Fruit fly (Drosophila melanogaster) whole organism, embryonic: Measurements from ENCODE around the gene Sec63.
A peak's percentile ranks its signal among the peaks of the same experiment; 100 is the strongest.

ENCODE experiments used
- Aef1 ChIP-seq: fragments of 200-800 bp; sonication (Bioruptor generic); IDR thresholded peaks from 3 replicates; pipeline ENCODE4 v1.3.6; 2022; ENCODE audit warnings: missing biosample characterization, missing genetic modification characterization
- BEAF-32 ChIP-seq: fragments of 200-800 bp; sonication (Bioruptor generic); optimal IDR thresholded peaks from 3 replicates; lab custom pipeline; 2017; ENCODE audit warnings: missing biosample characterization, missing genetic modification characterization, mild to moderate bottlenecking, moderate library complexity, missing genetic modification reagents
- CG11093 ChIP-seq: fragments of 200-800 bp; sonication (Bioruptor generic); IDR thresholded peaks from 3 replicates; pipeline ENCODE4 v1.3.6; 2022; ENCODE audit warnings: missing biosample characterization, missing genetic modification characterization
- CG11723 ChIP-seq: fragments of 200-800 bp; sonication (Bioruptor generic); optimal IDR thresholded peaks from 2 replicates; lab custom pipeline; 2017; ENCODE audit warnings: missing biosample characterization, mild to moderate bottlenecking, missing genetic modification characterization
- CG13287 ChIP-seq: fragments of 200-800 bp; sonication (Bioruptor generic); IDR thresholded peaks from 2 replicates; pipeline ENCODE4 v1.3.6; 2022; ENCODE audit warnings: missing biosample characterization, missing genetic modification characterization; ENCODE audit not compliant: partially characterized antibody
- CG15073 ChIP-seq: fragments of 200-800 bp; sonication (Bioruptor generic); optimal IDR thresholded peaks from 2 replicates; lab custom pipeline; 2016; ENCODE audit warnings: missing biosample characterization, missing genetic modification characterization
- CG15601 ChIP-seq: fragments of 200-800 bp; sonication (Bioruptor generic); optimal IDR thresholded peaks from 3 replicates; lab custom pipeline; 2019; ENCODE audit warnings: missing biosample characterization, mild to moderate bottlenecking, missing genetic modification characterization, moderate library complexity
- CG15696 ChIP-seq: fragments of 200-800 bp; sonication (Bioruptor generic); optimal IDR thresholded peaks from 2 replicates; lab custom pipeline; 2019; ENCODE audit warnings: missing biosample characterization, mild to moderate bottlenecking, missing genetic modification characterization, moderate library complexity
- CG17385 ChIP-seq: fragments of 200-800 bp; sonication (Bioruptor generic); optimal IDR thresholded peaks from 3 replicates; lab custom pipeline; 2018; ENCODE audit warnings: missing biosample characterization, mild to moderate bottlenecking, missing genetic modification characterization
- CG1832 ChIP-seq: fragments of 200-800 bp; sonication (Bioruptor generic); optimal IDR thresholded peaks from 2 replicates; lab custom pipeline; 2017; ENCODE audit warnings: missing biosample characterization, mild to moderate bottlenecking, missing genetic modification characterization, inconsistent platforms
- CG18599 ChIP-seq: fragments of 200-800 bp; sonication (Bioruptor generic); optimal IDR thresholded peaks from 3 replicates; lab custom pipeline; 2017; ENCODE audit warnings: missing biosample characterization, missing genetic modification characterization, mild to moderate bottlenecking, moderate library complexity, missing genetic modification reagents
- CG2889 ChIP-seq: fragments of 200-800 bp; sonication (Bioruptor generic); IDR thresholded peaks from 3 replicates; pipeline ENCODE4 v1.3.6; 2022; ENCODE audit warnings: missing biosample characterization, missing genetic modification characterization
- CG32767 ChIP-seq: fragments of 200-800 bp; sonication (Bioruptor generic); IDR thresholded peaks from 2 replicates; pipeline ENCODE4 v1.3.6; 2022; ENCODE audit warnings: missing biosample characterization, missing genetic modification characterization
- CG4328 ChIP-seq: fragments of 200-800 bp; sonication (Bioruptor generic); optimal IDR thresholded peaks from 3 replicates; lab custom pipeline; 2017; ENCODE audit warnings: missing biosample characterization, missing genetic modification reagents, missing genetic modification characterization
- CG6791 ChIP-seq: fragments of 200-800 bp; sonication (Bioruptor generic); IDR thresholded peaks from 3 replicates; pipeline ENCODE4 v1.3.6; 2022; ENCODE audit warnings: missing biosample characterization, missing genetic modification characterization; ENCODE audit not compliant: partially characterized antibody
- CG8478 ChIP-seq: fragments of >200 bp; optimal IDR thresholded peaks from 2 replicates; lab custom pipeline; 2018
- CG8924 ChIP-seq: fragments of 200-800 bp; optimal IDR thresholded peaks from 3 replicates; lab custom pipeline; 2019; ENCODE audit warnings: missing biosample characterization, mild to moderate bottlenecking, missing genetic modification characterization, moderate library complexity
- CG9797 ChIP-seq: fragments of 200-800 bp; sonication (Bioruptor generic); optimal IDR thresholded peaks from 3 replicates; lab custom pipeline; 2018; ENCODE audit warnings: missing biosample characterization, mild to moderate bottlenecking, missing genetic modification characterization
- CG9817 ChIP-seq: fragments of 200-800 bp; sonication (Bioruptor generic); optimal IDR thresholded peaks from 2 replicates; lab custom pipeline; 2018; ENCODE audit warnings: missing biosample characterization, mild to moderate bottlenecking, missing genetic modification characterization, moderate library complexity
- Dip2 ChIP-seq: fragments of 200-800 bp; sonication (Bioruptor generic); IDR thresholded peaks from 2 replicates; pipeline ENCODE4 v1.3.6; 2022; ENCODE audit warnings: missing biosample characterization, missing genetic modification characterization
- Dll ChIP-seq: fragments of 200-800 bp; sonication (Bioruptor generic); IDR thresholded peaks from 4 replicates; pipeline ENCODE4 v1.3.6; 2022; ENCODE audit warnings: missing biosample characterization, missing genetic modification characterization; ENCODE audit not compliant: partially characterized antibody
- ERR ChIP-seq: fragments of 200-800 bp; sonication (Bioruptor generic); optimal IDR thresholded peaks from 2 replicates; lab custom pipeline; 2016; ENCODE audit warnings: missing biosample characterization, missing genetic modification characterization
- Ets97D ChIP-seq: fragments of 200-800 bp; sonication (Bioruptor generic); optimal IDR thresholded peaks from 3 replicates; lab custom pipeline; 2016; ENCODE audit warnings: missing biosample characterization, missing genetic modification characterization
- Lim3 ChIP-seq: fragments of 200-800 bp; sonication (Bioruptor generic); IDR thresholded peaks from 2 replicates; pipeline ENCODE4 v1.3.6; 2022; ENCODE audit warnings: missing biosample characterization, missing genetic modification characterization
- Med ChIP-seq: fragments of 200-800 bp; sonication (Bioruptor generic); peaks from one replicate; lab custom pipeline; 2016; ENCODE audit warnings: missing biosample characterization, missing genetic modification characterization, mild to moderate bottlenecking, inconsistent platforms, moderate library complexity
- Pdp1 ChIP-seq, 2 experiments: fragments of 200-800 bp; sonication (Bioruptor generic); optimal IDR thresholded peaks; 3 replicates each; lab custom pipeline; 2016; ENCODE audit warnings: missing biosample characterization in 2 of 2, missing genetic modification characterization in 2 of 2, mild to moderate bottlenecking in 1 of 2, moderate library complexity in 1 of 2
- Ptx1 ChIP-seq: fragments of 200-800 bp; sonication (Bioruptor generic); IDR thresholded peaks from 2 replicates; pipeline ENCODE4 v1.3.6; 2022; ENCODE audit warnings: missing biosample characterization, missing genetic modification characterization
- Usf ChIP-seq: fragments of 200-800 bp; sonication (Bioruptor generic); optimal IDR thresholded peaks from 2 replicates; lab custom pipeline; 2017; ENCODE audit warnings: missing genotype, missing biosample characterization, missing genetic modification characterization
- YL-1 ChIP-seq: fragments of 200-800 bp; sonication (Bioruptor generic); optimal IDR thresholded peaks from 3 replicates; lab custom pipeline; 2017; ENCODE audit warnings: missing biosample characterization, mild to moderate bottlenecking, missing genetic modification characterization
- al ChIP-seq: fragments of 200-800 bp; sonication (Bioruptor generic); IDR thresholded peaks from 2 replicates; pipeline ENCODE4 v1.3.6; 2022; ENCODE audit warnings: missing biosample characterization, missing genetic modification characterization
- ato ChIP-seq: fragments of 200-800 bp; sonication (Bioruptor generic); IDR thresholded peaks from 2 replicates; pipeline ENCODE4 v1.3.6; 2022; ENCODE audit warnings: missing biosample characterization, missing genetic modification characterization; ENCODE audit not compliant: partially characterized antibody
- cad ChIP-seq: fragments of >200 bp; optimal IDR thresholded peaks from 2 replicates; lab custom pipeline; 2017; ENCODE audit warnings: missing biosample characterization, missing genetic modification characterization
- caup ChIP-seq: fragments of 200-800 bp; sonication (Bioruptor generic); optimal IDR thresholded peaks from 3 replicates; lab custom pipeline; 2017; ENCODE audit warnings: missing biosample characterization, mild to moderate bottlenecking, missing genetic modification characterization, moderate library complexity; ENCODE audit not compliant: severe bottlenecking
- crc ChIP-seq: fragments of 200-800 bp; sonication (Bioruptor generic); optimal IDR thresholded peaks from 2 replicates; lab custom pipeline; 2016; ENCODE audit warnings: missing biosample characterization, missing genetic modification characterization
- crol ChIP-seq: fragments of 200-800 bp; sonication (Bioruptor generic); IDR thresholded peaks from 2 replicates; pipeline ENCODE4 v1.3.6; 2022; ENCODE audit warnings: missing biosample characterization, missing genetic modification characterization
- dmrt99B ChIP-seq: fragments of 200-800 bp; sonication (Bioruptor generic); optimal IDR thresholded peaks from 2 replicates; lab custom pipeline; 2018; ENCODE audit warnings: missing biosample characterization, mild to moderate bottlenecking, missing genetic modification characterization, moderate library complexity
- hb ChIP-seq: fragments of 200-800 bp; sonication (Bioruptor generic); IDR thresholded peaks from 3 replicates; pipeline ENCODE4 v1.3.6; 2022; ENCODE audit warnings: missing biosample characterization, missing genetic modification characterization; ENCODE audit not compliant: partially characterized antibody
- kah ChIP-seq: fragments of 200-800 bp; sonication (Bioruptor generic); optimal IDR thresholded peaks from 2 replicates; lab custom pipeline; 2018; ENCODE audit warnings: missing biosample characterization, mild to moderate bottlenecking, missing genetic modification characterization
- klu ChIP-seq: fragments of 200-800 bp; sonication (Bioruptor generic); IDR thresholded peaks from 2 replicates; pipeline ENCODE4 v1.3.6; 2022; ENCODE audit warnings: missing biosample characterization, missing genetic modification characterization
- nmo ChIP-seq: fragments of 200-800 bp; sonication (Bioruptor generic); optimal IDR thresholded peaks from 2 replicates; lab custom pipeline; 2018; ENCODE audit warnings: missing biosample characterization, mild to moderate bottlenecking, missing genetic modification characterization, moderate library complexity
- nom ChIP-seq: fragments of 200-800 bp; sonication (Bioruptor generic); optimal IDR thresholded peaks from 2 replicates; lab custom pipeline; 2017; ENCODE audit warnings: missing biosample characterization, missing genetic modification characterization, mild to moderate bottlenecking, moderate library complexity, missing genetic modification reagents
- pfk ChIP-seq: fragments of 200-800 bp; sonication (Bioruptor generic); optimal IDR thresholded peaks from 2 replicates; lab custom pipeline; 2018; ENCODE audit warnings: missing biosample characterization, mild to moderate bottlenecking, missing genetic modification characterization, moderate library complexity
- phol ChIP-seq: fragments of 200-800 bp; sonication (Bioruptor generic); optimal IDR thresholded peaks from 3 replicates; lab custom pipeline; 2018; ENCODE audit warnings: missing biosample characterization, mild to moderate bottlenecking, missing genetic modification characterization, moderate library complexity
- sens ChIP-seq: fragments of 200-800 bp; sonication (Bioruptor generic); peaks from one replicate; lab custom pipeline; 2016; ENCODE audit warnings: missing biosample characterization, missing genetic modification characterization
- sna ChIP-seq: fragments of 200-800 bp; sonication (Bioruptor generic); IDR thresholded peaks from 2 replicates; pipeline ENCODE4 v1.3.6; 2022; ENCODE audit warnings: missing biosample characterization, missing genetic modification characterization; ENCODE audit not compliant: partially characterized antibody
- tll ChIP-seq, 2 experiments: fragments of 200-800 bp in 1 of 2; fragments of >200 bp in 1 of 2; sonication (Bioruptor generic) in 1 of 2; optimal IDR thresholded peaks; 2 replicates each; lab custom pipeline; 2017 to 2019; ENCODE audit warnings: missing biosample characterization in 2 of 2, missing genetic modification characterization in 2 of 2, mild to moderate bottlenecking in 1 of 2, moderate library complexity in 1 of 2
- usp ChIP-seq: fragments of >200 bp; optimal IDR thresholded peaks from 2 replicates; lab custom pipeline; 2017; ENCODE audit warnings: missing biosample characterization, missing genetic modification characterization

Gene Sec63

DNA sequence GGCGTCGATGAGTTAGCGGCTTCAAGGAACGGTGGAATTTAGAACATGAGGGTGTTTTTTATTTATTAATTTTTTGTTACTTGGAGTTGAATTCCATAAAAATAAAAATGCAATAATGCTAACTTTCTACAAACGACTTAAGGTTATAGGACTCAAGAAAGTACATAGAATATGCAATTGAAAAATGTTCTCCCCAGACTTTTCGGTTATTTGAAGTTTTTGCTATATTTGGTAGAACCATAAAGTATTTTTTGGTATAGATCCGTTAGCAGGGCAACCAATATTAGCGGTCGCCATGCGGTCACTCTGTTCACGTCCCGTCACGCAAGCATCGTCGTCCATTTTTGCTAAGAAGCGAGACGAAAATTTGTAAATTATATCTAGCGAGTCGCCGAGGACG lies 9.2 kb downstream of the Sec63 start, which contains the start of gene akirin (continued):
- TF ChIP-seq Lim3 (no peak), CG15073 (GFP tag; lab: Kevin White, UChicago) (no peak), CG8924 (tag; lab: Kevin White, UChicago) (no peak), CG2889 (no peak), Med (GFP tag; lab: Kevin White, UChicago) (peak; percentile 42), Dip2 (GFP tag; lab: Robert Waterston, UW) (no peak), BEAF-32 (GFP tag; lab: Kevin White, UChicago) (peak; percentile 24), dmrt99B (tag; lab: Kevin White, UChicago) (no peak), Pdp1 (GFP tag; optimal IDR thresholded peaks at IDR 0.05; lab: Kevin White, UChicago) (peak in 1 of 2 experiments; percentile 22), phol (tag; lab: Kevin White, UChicago) (peak; percentile 30), CG15696 (tag; lab: Kevin White, UChicago) (no peak)

DNA sequence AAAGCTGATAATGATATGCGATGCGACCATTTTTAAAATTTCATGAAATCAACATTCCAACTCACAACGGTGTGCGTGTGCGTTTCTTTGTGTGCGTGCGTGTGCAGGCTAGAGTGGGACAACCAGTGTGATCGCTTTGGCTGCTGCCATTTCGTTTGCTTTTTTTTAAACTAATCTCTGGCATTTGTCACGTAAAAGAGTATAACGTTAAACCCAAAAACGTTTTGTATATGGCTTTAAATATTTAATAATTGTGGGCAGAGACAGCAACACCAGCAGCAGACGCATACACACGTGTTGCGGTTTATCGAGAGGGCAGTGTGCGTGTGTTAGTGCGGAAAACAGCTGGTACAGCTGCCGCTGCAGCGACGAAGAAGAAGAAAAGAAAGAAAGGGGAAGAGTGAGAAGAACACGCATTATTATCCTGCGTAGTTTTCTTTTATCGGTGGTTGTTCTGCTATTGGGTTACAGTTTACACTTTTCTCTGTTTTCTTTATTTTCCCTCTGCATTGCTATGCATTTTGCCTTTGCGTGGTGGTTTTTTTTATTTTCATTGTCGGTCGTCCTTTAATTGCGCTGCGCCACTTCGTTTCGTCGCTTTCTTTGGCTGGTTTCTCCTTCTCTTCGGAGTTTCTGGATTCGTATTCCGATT lies 10.0 kb downstream of the Sec63 start:
- TF ChIP-seq nmo (GFP tag; lab: Kevin White, UChicago): peak; percentile 45
- 0 out of 2 replicates have a peak, but pooled peaks have one; percentile 24 for TF ChIP-seq ato (GFP tag; lab: Robert Waterston, UW)
- no peak for TF ChIP-seq ERR
- TF ChIP-seq pfk: peak; percentile 21
- no peak for TF ChIP-seq CG4328 (GFP tag; lab: Kevin White, UChicago)
- TF ChIP-seq Ptx1 (GFP tag; lab: Robert Waterston, UW): no peak
- TF ChIP-seq hb (GFP tag; lab: Robert Waterston, UW): peak; percentile 20; the same call in 1 of the 3 replicates
- peak; percentile 58 for TF ChIP-seq CG1832
- TF ChIP-seq Dll (GFP tag; lab: Robert Waterston, UW): 0 out of 4 replicates have a peak, but pooled peaks have one; percentile 21
- no peak for TF ChIP-seq Ets97D (GFP tag; lab: Kevin White, UChicago)
- peak; percentile 21; the same call in 1 of the 2 replicates for TF ChIP-seq CG13287
- TF ChIP-seq CG8478 (lab: Kevin White, UChicago): peak; percentile 95
- no peak for TF ChIP-seq Aef1 (GFP tag; lab: Robert Waterston, UW)
- TF ChIP-seq CG9797: no peak
- peak; percentile 73 for TF ChIP-seq kah (GFP tag; lab: Kevin White, UChicago)
- TF ChIP-seq CG15601 (tag; lab: Kevin White, UChicago): no peak
- TF ChIP-seq YL-1 (GFP tag; lab: Kevin White, UChicago): peak; percentile 93
- TF ChIP-seq CG17385 (GFP tag; lab: Kevin White, UChicago): peak; percentile 95
- no peak for TF ChIP-seq sna (GFP tag; lab: Robert Waterston, UW)
- peak in 1 of 2 experiments; percentile 30 for TF ChIP-seq tll (GFP tag; optimal IDR thresholded peaks at IDR 0.05; lab: Kevin White, UChicago)
- no peak for TF ChIP-seq CG11093 (GFP tag; lab: Robert Waterston, UW)
- 0 out of 3 replicates have a peak, but pooled peaks have one; percentile 26 for TF ChIP-seq CG6791 (GFP tag; lab: Robert Waterston, UW)
- no peak for TF ChIP-seq crol (GFP tag; lab: Robert Waterston, UW)
- TF ChIP-seq usp (GFP tag; lab: Kevin White, UChicago): no peak
- TF ChIP-seq CG32767 (GFP tag; lab: Robert Waterston, UW): 0 out of 2 replicates have a peak, but pooled peaks have one; percentile 16
- TF ChIP-seq Usf (GFP tag; lab: Kevin White, UChicago): no peak
- peak; percentile 53 for TF ChIP-seq sens (GFP tag; lab: Kevin White, UChicago)
- peak; percentile 21 for TF ChIP-seq nom (GFP tag; lab: Kevin White, UChicago)
- TF ChIP-seq CG18599 (GFP tag; lab: Kevin White, UChicago): no peak
- TF ChIP-seq CG9817 (tag; lab: Kevin White, UChicago): no peak
- no peak for TF ChIP-seq al
- no peak for TF ChIP-seq cad (GFP tag; lab: Kevin White, UChicago)
- TF ChIP-seq crc (GFP tag; lab: Kevin White, UChicago): no peak
- no peak for TF ChIP-seq CG11723 (GFP tag; lab: Kevin White, UChicago)
- TF ChIP-seq klu (GFP tag; lab: Robert Waterston, UW): no peak
- no peak for TF ChIP-seq caup (GFP tag; lab: Kevin White, UChicago)
